Fruit fly (Drosophila melanogaster) whole organism, embryonic: ENCODE data around the gene cpb.

Experiments
- Ada2b ChIP-seq: fragments of 200-800 bp; sonication (Bioruptor generic); IDR thresholded peaks from 2 replicates; pipeline ENCODE4 v1.3.6; 2022; ENCODE audit warnings: missing biosample characterization, missing genetic modification characterization
- Atf3 ChIP-seq: fragments of 200-800 bp; sonication (Bioruptor generic); optimal IDR thresholded peaks from 3 replicates; lab custom pipeline; 2016; ENCODE audit warnings: missing biosample characterization, missing genetic modification characterization
- C15 ChIP-seq: fragments of 200-800 bp; sonication (Bioruptor generic); IDR thresholded peaks from 3 replicates; pipeline ENCODE4 v1.3.6; 2022; ENCODE audit warnings: missing biosample characterization, missing genetic modification characterization
- CG10431 ChIP-seq: fragments of 200-800 bp; sonication (Bioruptor generic); optimal IDR thresholded peaks from 3 replicates; lab custom pipeline; 2018; ENCODE audit warnings: missing biosample characterization, mild to moderate bottlenecking, missing genetic modification characterization
- CG10543 ChIP-seq: fragments of 200-800 bp; sonication (Bioruptor generic); optimal IDR thresholded peaks from 3 replicates; lab custom pipeline; 2017; ENCODE audit warnings: missing biosample characterization, mild to moderate bottlenecking, missing genetic modification characterization, moderate library complexity
- CG11085 ChIP-seq: fragments of 200-800 bp; sonication (Bioruptor generic); IDR thresholded peaks from 2 replicates; pipeline ENCODE4 v1.3.6; 2022; ENCODE audit warnings: missing biosample characterization, missing genetic modification characterization
- CG11560 ChIP-seq: fragments of 200-800 bp; sonication (Bioruptor generic); IDR thresholded peaks from 3 replicates; pipeline ENCODE4 v1.3.6; 2022; ENCODE audit warnings: missing biosample characterization, missing genetic modification characterization
- CG12236 ChIP-seq: fragments of 200-800 bp; sonication (Bioruptor generic); optimal IDR thresholded peaks from 2 replicates; lab custom pipeline; 2016; ENCODE audit warnings: missing biosample characterization, missing genetic modification characterization
- CG12391 ChIP-seq: fragments of 200-800 bp; sonication (Bioruptor generic); optimal IDR thresholded peaks from 3 replicates; lab custom pipeline; 2018; ENCODE audit warnings: missing biosample characterization, mild to moderate bottlenecking, missing genetic modification characterization, moderate library complexity
- CG13287 ChIP-seq: fragments of 200-800 bp; sonication (Bioruptor generic); IDR thresholded peaks from 2 replicates; pipeline ENCODE4 v1.3.6; 2022; ENCODE audit warnings: missing biosample characterization, missing genetic modification characterization; ENCODE audit not compliant: partially characterized antibody
- CG15514 ChIP-seq: fragments of 200-800 bp; sonication (Bioruptor generic); optimal IDR thresholded peaks from 3 replicates; lab custom pipeline; 2017; ENCODE audit warnings: missing biosample characterization, missing genetic modification characterization, mild to moderate bottlenecking, moderate library complexity, missing genetic modification reagents
- CG15696 ChIP-seq: fragments of 200-800 bp; sonication (Bioruptor generic); optimal IDR thresholded peaks from 2 replicates; lab custom pipeline; 2019; ENCODE audit warnings: missing biosample characterization, mild to moderate bottlenecking, missing genetic modification characterization, moderate library complexity
- CG17186 ChIP-seq: fragments of 200-800 bp; sonication (Bioruptor generic); optimal IDR thresholded peaks from 3 replicates; lab custom pipeline; 2017; ENCODE audit warnings: missing biosample characterization, missing genetic modification reagents, missing genetic modification characterization
- CG17328 ChIP-seq: fragments of 200-800 bp; sonication (Bioruptor generic); IDR thresholded peaks from 2 replicates; pipeline ENCODE4 v1.3.6; 2022; ENCODE audit warnings: missing biosample characterization, missing genetic modification characterization
- CG2120 ChIP-seq: fragments of 200-800 bp; sonication (Bioruptor generic); optimal IDR thresholded peaks from 3 replicates; lab custom pipeline; 2016; ENCODE audit warnings: missing biosample characterization, missing genetic modification characterization
- CG3281 ChIP-seq: fragments of 200-800 bp; sonication (Bioruptor generic); optimal IDR thresholded peaks from 3 replicates; lab custom pipeline; 2017; ENCODE audit warnings: missing biosample characterization, mild to moderate bottlenecking, missing genetic modification characterization
- CG34224 ChIP-seq: fragments of 200-800 bp; sonication (Bioruptor generic); IDR thresholded peaks from 3 replicates; pipeline ENCODE4 v1.3.6; 2022; ENCODE audit warnings: missing biosample characterization, missing genetic modification characterization; ENCODE audit not compliant: partially characterized antibody
- CG34376 ChIP-seq: fragments of 200-800 bp; sonication (Bioruptor generic); optimal IDR thresholded peaks from 2 replicates; lab custom pipeline; 2018; ENCODE audit warnings: missing biosample characterization, mild to moderate bottlenecking, missing genetic modification characterization
- CG34422 ChIP-seq: fragments of 200-800 bp; sonication (Bioruptor generic); IDR thresholded peaks from 3 replicates; pipeline ENCODE4 v1.3.6; 2022; ENCODE audit warnings: missing biosample characterization, missing genetic modification characterization
- CG3995 ChIP-seq: fragments of 200-800 bp; sonication (Bioruptor generic); optimal IDR thresholded peaks from 3 replicates; lab custom pipeline; 2016; ENCODE audit warnings: missing biosample characterization, missing genetic modification characterization
- CG4404 ChIP-seq: fragments of 200-800 bp; sonication (Bioruptor generic); IDR thresholded peaks from 2 replicates; pipeline ENCODE4 v1.3.6; 2022; ENCODE audit warnings: missing biosample characterization, missing genetic modification characterization
- CG4820 ChIP-seq: fragments of 200-800 bp; sonication (Bioruptor generic); optimal IDR thresholded peaks from 3 replicates; lab custom pipeline; 2016; ENCODE audit warnings: missing biosample characterization, missing genetic modification characterization
- CG5180 ChIP-seq: fragments of 200-800 bp; sonication (Bioruptor generic); optimal IDR thresholded peaks from 3 replicates; lab custom pipeline; 2017; ENCODE audit warnings: missing biosample characterization, missing genetic modification characterization, mild to moderate bottlenecking, moderate library complexity, missing genetic modification reagents
- CG6813 ChIP-seq: fragments of 200-800 bp; sonication (Bioruptor generic); optimal IDR thresholded peaks from 2 replicates; lab custom pipeline; 2017; ENCODE audit warnings: missing biosample characterization, missing genetic modification characterization, mild to moderate bottlenecking, moderate library complexity, missing genetic modification reagents
- CG7357 ChIP-seq: fragments of 200-800 bp; sonication (Bioruptor generic); IDR thresholded peaks from 3 replicates; pipeline ENCODE4 v1.3.6; 2022; ENCODE audit warnings: missing biosample characterization, missing genetic modification characterization
- CG7786 ChIP-seq: fragments of 200-800 bp; sonication (Bioruptor generic); optimal IDR thresholded peaks from 2 replicates; lab custom pipeline; 2016; ENCODE audit warnings: missing biosample characterization, missing genetic modification characterization
- CG7928 ChIP-seq: fragments of 200-800 bp; sonication (Bioruptor generic); optimal IDR thresholded peaks from 2 replicates; lab custom pipeline; 2017; ENCODE audit warnings: missing biosample characterization, mild to moderate bottlenecking, missing genetic modification characterization
- CG9797 ChIP-seq: fragments of 200-800 bp; sonication (Bioruptor generic); optimal IDR thresholded peaks from 3 replicates; lab custom pipeline; 2018; ENCODE audit warnings: missing biosample characterization, mild to moderate bottlenecking, missing genetic modification characterization
- CG9932 ChIP-seq: fragments of 200-800 bp; sonication (Bioruptor generic); IDR thresholded peaks from 2 replicates; pipeline ENCODE4 v1.3.6; 2022; ENCODE audit warnings: missing biosample characterization, missing genetic modification characterization
- CrebB ChIP-seq: fragments of 200-800 bp; sonication (Bioruptor generic); optimal IDR thresholded peaks from 3 replicates; lab custom pipeline; 2018; ENCODE audit warnings: missing biosample characterization, mild to moderate bottlenecking, missing genetic modification characterization
- Dp ChIP-seq: fragments of 200-800 bp; sonication (Bioruptor generic); optimal IDR thresholded peaks from 2 replicates; lab custom pipeline; 2018; ENCODE audit warnings: missing biosample characterization, mild to moderate bottlenecking, missing genetic modification characterization, moderate library complexity
- Hmr ChIP-seq: fragments of 200-800 bp; sonication (Bioruptor generic); optimal IDR thresholded peaks from 3 replicates; lab custom pipeline; 2017; ENCODE audit warnings: mild to moderate bottlenecking, missing biosample characterization, missing genetic modification reagents, missing genetic modification characterization
- Hr78 ChIP-seq, 2 experiments: fragments of 200-800 bp in 1 of 2; fragments of >200 bp in 1 of 2; sonication (Bioruptor generic) in 1 of 2; optimal IDR thresholded peaks; 2 replicates each; lab custom pipeline; 2017 to 2019; ENCODE audit warnings: missing biosample characterization in 2 of 2, missing genetic modification characterization in 2 of 2, mild to moderate bottlenecking in 1 of 2, moderate library complexity in 1 of 2
- NfI ChIP-seq: fragments of 200-800 bp; sonication (Bioruptor generic); optimal IDR thresholded peaks from 3 replicates; lab custom pipeline; 2018; ENCODE audit warnings: missing biosample characterization, mild to moderate bottlenecking, missing genetic modification characterization, moderate library complexity
- PHDP ChIP-seq: fragments of 200-800 bp; sonication (Bioruptor generic); optimal IDR thresholded peaks from 3 replicates; lab custom pipeline; 2018; ENCODE audit warnings: missing biosample characterization, mild to moderate bottlenecking, missing genetic modification characterization, moderate library complexity
- Sry-β ChIP-seq: fragments of 200-800 bp; sonication (Bioruptor generic); optimal IDR thresholded peaks from 2 replicates; lab custom pipeline; 2018; ENCODE audit warnings: missing biosample characterization, mild to moderate bottlenecking, missing genetic modification characterization, moderate library complexity
- ci ChIP-seq: fragments of 200-800 bp; sonication (Bioruptor generic); IDR thresholded peaks from 3 replicates; pipeline ENCODE4 v1.3.6; 2022; ENCODE audit warnings: missing biosample characterization, missing genetic modification characterization
- dysf ChIP-seq: fragments of 200-800 bp; sonication (Bioruptor generic); IDR thresholded peaks from 3 replicates; pipeline ENCODE4 v1.3.6; 2022; ENCODE audit warnings: missing biosample characterization, missing genetic modification characterization
- ewg ChIP-seq: fragments of 200-800 bp; sonication (Bioruptor generic); optimal IDR thresholded peaks from 3 replicates; lab custom pipeline; 2017; ENCODE audit warnings: mild to moderate bottlenecking, missing biosample characterization, missing genetic modification reagents, missing genetic modification characterization
- grau ChIP-seq: fragments of 200-800 bp; optimal IDR thresholded peaks from 3 replicates; lab custom pipeline; 2019; ENCODE audit warnings: missing biosample characterization, mild to moderate bottlenecking, missing genetic modification characterization, moderate library complexity
- grn ChIP-seq: fragments of 200-800 bp; sonication (Bioruptor generic); optimal IDR thresholded peaks from 3 replicates; lab custom pipeline; 2017; ENCODE audit warnings: missing biosample characterization, missing genetic modification characterization
- kni ChIP-seq: fragments of 200-800 bp; sonication (Bioruptor generic); optimal IDR thresholded peaks from 3 replicates; lab custom pipeline; 2017; ENCODE audit warnings: mild to moderate bottlenecking, missing biosample characterization, missing genetic modification reagents, missing genetic modification characterization
- repo ChIP-seq: fragments of 200-800 bp; sonication (Bioruptor generic); optimal IDR thresholded peaks from 2 replicates; lab custom pipeline; 2016; ENCODE audit warnings: missing biosample characterization, missing genetic modification characterization
- sd ChIP-seq: fragments of 200-800 bp; sonication (Bioruptor generic); optimal IDR thresholded peaks from 3 replicates; lab custom pipeline; 2018; ENCODE audit warnings: missing biosample characterization, mild to moderate bottlenecking, missing genetic modification characterization, moderate library complexity
- sens ChIP-seq: fragments of 200-800 bp; sonication (Bioruptor generic); peaks from one replicate; lab custom pipeline; 2016; ENCODE audit warnings: missing biosample characterization, missing genetic modification characterization
- stwl ChIP-seq: fragments of 200-800 bp; sonication (Bioruptor generic); optimal IDR thresholded peaks from 3 replicates; lab custom pipeline; 2018; ENCODE audit warnings: missing biosample characterization, mild to moderate bottlenecking, missing genetic modification characterization, moderate library complexity
- sug ChIP-seq: fragments of 200-800 bp; optimal IDR thresholded peaks from 2 replicates; lab custom pipeline; 2019; ENCODE audit warnings: missing biosample characterization, mild to moderate bottlenecking, missing genetic modification characterization, moderate library complexity
- ttk ChIP-seq: fragments of 200-800 bp; sonication (Bioruptor generic); IDR thresholded peaks from 2 replicates; pipeline ENCODE4 v2.1.2; 2022; ENCODE audit warnings: missing biosample characterization, missing genetic modification characterization

cpb gene

dm6 chr2L:1729607-1730011 is 24.9 kb downstream of the cpb start, which contains the start of the genes Eno and CG31937 (continued):
- peak; percentile 87 for TF ChIP-seq CG5180 (GFP tag; lab: Kevin White, UChicago)
- no peak for TF ChIP-seq CG15696 (tag; lab: Kevin White, UChicago)
- TF ChIP-seq CG15514 (GFP tag; lab: Kevin White, UChicago): peak; percentile 52
- no peak for TF ChIP-seq CG11560 (tag; lab: Robert Waterston, UW)
- no peak for TF ChIP-seq sd (tag; lab: Kevin White, UChicago)
- TF ChIP-seq CG7786: peak; percentile 67
- peak; percentile 60 for TF ChIP-seq CG12391
- TF ChIP-seq PHDP (tag; lab: Kevin White, UChicago): peak; percentile 60
- TF ChIP-seq CG2120 (GFP tag; lab: Kevin White, UChicago): peak; percentile 88
- no peak for TF ChIP-seq CG9797 (GFP tag; lab: Kevin White, UChicago)
- TF ChIP-seq Dp: peak; percentile 22
- TF ChIP-seq Ada2b (GFP tag; lab: Robert Waterston, UW): peak; percentile 57
- TF ChIP-seq ewg (GFP tag; lab: Kevin White, UChicago): no peak
- peak; percentile 68 for TF ChIP-seq sug (tag; lab: Kevin White, UChicago)
- peak; percentile 77 for TF ChIP-seq CG10543 (GFP tag; lab: Kevin White, UChicago)
- TF ChIP-seq CG3995 (GFP tag; lab: Kevin White, UChicago): peak; percentile 98
- no peak for TF ChIP-seq repo (GFP tag; lab: Kevin White, UChicago)
- peak; percentile 62 for TF ChIP-seq grau (tag; lab: Kevin White, UChicago)
- TF ChIP-seq CG17328 (GFP tag; lab: Robert Waterston, UW): peak; percentile 48
- TF ChIP-seq CG11085: 0 out of 2 replicates have a peak, but pooled peaks have one; percentile 20
- TF ChIP-seq NfI (GFP tag; lab: Kevin White, UChicago): peak; percentile 45
- TF ChIP-seq C15: 0 out of 3 replicates have a peak, but pooled peaks have one; percentile 43
- TF ChIP-seq dysf (GFP tag; lab: Robert Waterston, UW): peak; percentile 72; the same call in 1 of the 3 replicates
- TF ChIP-seq CG34376 (GFP tag; lab: Kevin White, UChicago): peak; percentile 54
- TF ChIP-seq CG9932 (GFP tag; lab: Robert Waterston, UW): peak; percentile 83
- no peak for TF ChIP-seq Hr78 (GFP tag; optimal IDR thresholded peaks at IDR 0.05; lab: Kevin White, UChicago)

DNA sequence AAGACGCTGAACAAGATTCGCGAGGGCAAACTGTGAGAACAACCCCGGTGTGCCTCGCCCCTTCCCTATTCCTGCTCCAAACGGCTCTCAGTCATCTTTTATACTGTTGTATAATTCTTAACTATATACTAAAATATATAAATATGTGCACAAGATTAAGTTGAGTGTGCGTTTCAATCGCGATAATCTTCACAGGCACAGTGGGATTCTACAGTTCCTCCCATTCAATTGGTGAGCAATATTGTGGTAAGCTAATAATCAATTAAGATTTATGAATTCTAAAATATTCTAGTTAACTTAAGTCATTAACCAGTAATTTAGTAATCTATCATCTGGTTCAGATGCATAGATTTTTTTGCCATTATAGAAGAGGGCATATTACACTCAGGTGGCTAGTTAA is 26.2 kb downstream of the cpb start:
- TF ChIP-seq CG7357 (GFP tag; lab: Robert Waterston, UW) (no peak), Hmr (GFP tag; lab: Kevin White, UChicago) (peak; percentile 21)
- TF ChIP-seq, all 482 proteins: peak for 1

DNA sequence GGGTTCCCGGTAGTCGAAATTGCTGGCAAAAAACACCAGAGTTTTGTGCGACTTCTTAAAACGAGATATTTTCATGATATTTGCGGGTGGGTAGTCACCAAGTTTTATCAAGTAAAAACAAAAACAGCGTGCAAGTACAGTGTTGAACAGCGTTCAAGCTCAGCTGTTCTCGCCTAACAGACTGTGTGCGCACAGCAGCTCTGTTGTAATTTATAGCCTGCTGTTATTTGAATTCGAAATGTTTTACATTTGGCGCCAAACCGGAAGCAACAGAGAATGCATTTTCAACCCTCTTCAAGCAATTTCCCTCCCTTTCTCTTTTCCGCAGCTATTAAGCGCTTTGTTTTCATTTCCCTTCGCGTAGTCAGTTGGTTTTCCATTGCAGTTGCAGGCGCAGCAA is 27.5 kb downstream of the cpb start, which contains the start of the genes CG17652 and CG17646:
TSS of gene CG17652 (minus strand) at position 168 of the 400 bp plus-strand sequence.
TSS of gene CG17646 (plus strand) at position 336 of the 400 bp plus-strand sequence.
- TF ChIP-seq kni (GFP tag; lab: Kevin White, UChicago): no peak
- peak; percentile 69 for TF ChIP-seq ci (GFP tag; lab: Robert Waterston, UW)
- no peak for TF ChIP-seq CG4404 (GFP tag; lab: Robert Waterston, UW)
- no peak for TF ChIP-seq CG34376 (GFP tag; lab: Kevin White, UChicago)
- TF ChIP-seq CrebB: no peak
- no peak for TF ChIP-seq CG2120 (GFP tag; lab: Kevin White, UChicago)
- no peak for TF ChIP-seq Sry-β (GFP tag; lab: Kevin White, UChicago)
- peak; percentile 3 for TF ChIP-seq CG6813 (GFP tag; lab: Kevin White, UChicago)
- no peak for TF ChIP-seq Atf3 (GFP tag; lab: Kevin White, UChicago)
- no peak for TF ChIP-seq CG3281 (GFP tag; lab: Kevin White, UChicago)
- TF ChIP-seq CG34422 (GFP tag; lab: Robert Waterston, UW): no peak
- no peak for TF ChIP-seq grn (GFP tag; lab: Kevin White, UChicago)
- TF ChIP-seq sens (GFP tag; lab: Kevin White, UChicago): no peak
- TF ChIP-seq CG4820: no peak
- peak; percentile 36; the same call in 1 of the 2 replicates for TF ChIP-seq CG13287
- no peak for TF ChIP-seq CG7928
- TF ChIP-seq CG34224: peak; percentile 13; the same call in 1 of the 3 replicates
- peak; percentile 33 for TF ChIP-seq stwl (tag; lab: Kevin White, UChicago)
- TF ChIP-seq ttk: no peak
- TF ChIP-seq CG17186: peak; percentile 97
- TF ChIP-seq CG12236 (GFP tag; lab: Kevin White, UChicago): no peak
- no peak for TF ChIP-seq CG10431 (GFP tag; lab: Kevin White, UChicago)
